Worm (Caenorhabditis elegans) whole organism, early embryonic: ENCODE measurements around the gene H12D21.9.
A peak's percentile ranks its signal among the peaks of the same experiment; 100 is the strongest.
"Not testable (repeated sequence)": the region's sequence is repeated elsewhere in the genome, so short reads cannot be mapped to it uniquely, and the experiment has no call there.

Source experiments
- B0310.2 ChIP-seq: sonication (generic microtip); optimal IDR thresholded peaks from 2 replicates; lab custom pipeline; 2016; ENCODE audit warnings: mild to moderate bottlenecking, missing genetic modification characterization, missing compliant biosample characterization
- F13C5.2 ChIP-seq: sonication (generic microtip); optimal IDR thresholded peaks from 2 replicates; lab custom pipeline; 2017; ENCODE audit warnings: mild to moderate bottlenecking, missing genetic modification characterization, inconsistent platforms, missing compliant biosample characterization
- aly-1 ChIP-seq: sonication (generic microtip); optimal IDR thresholded peaks from 2 replicates; lab custom pipeline; 2016; ENCODE audit warnings: missing genetic modification characterization, missing compliant biosample characterization
- ama-1 ChIP-seq: fragments of 150-350 bp; optimal IDR thresholded peaks from 2 replicates; lab custom pipeline; 2014
- ceh-13 ChIP-seq: fragments of 200-800 bp; sonication (Bioruptor generic); optimal IDR thresholded peaks from 2 replicates; lab custom pipeline; 2018; ENCODE audit warnings: mild to moderate bottlenecking, missing genetic modification characterization, missing compliant biosample characterization
- ceh-36 ChIP-seq: sonication (generic microtip); optimal IDR thresholded peaks from 2 replicates; lab custom pipeline; 2016; ENCODE audit warnings: missing genetic modification characterization, inconsistent platforms, missing compliant biosample characterization
- ets-7 ChIP-seq: sonication (generic microtip); optimal IDR thresholded peaks from 2 replicates; lab custom pipeline; 2016; ENCODE audit warnings: missing genotype, missing genetic modification characterization, missing compliant biosample characterization
- flt-1 ChIP-seq: fragments of 200-800 bp; sonication (Bioruptor generic); IDR thresholded peaks from 2 replicates; pipeline ENCODE4 v1.3.6; 2022; ENCODE audit warnings: missing genetic modification characterization, missing compliant biosample characterization
- hmbx-1 ChIP-seq: sonication (generic microtip); optimal IDR thresholded peaks from 2 replicates; lab custom pipeline; 2016; ENCODE audit warnings: mild to moderate bottlenecking, missing genetic modification characterization, missing compliant biosample characterization
- hmg-4 ChIP-seq: fragments of 200-800 bp; sonication (Bioruptor generic); optimal IDR thresholded peaks from 2 replicates; lab custom pipeline; 2018; ENCODE audit warnings: mild to moderate bottlenecking, missing genetic modification characterization, missing compliant biosample characterization
- hnd-1 ChIP-seq: sonication (generic microtip); optimal IDR thresholded peaks from 2 replicates; lab custom pipeline; 2016; ENCODE audit warnings: missing genetic modification characterization, missing compliant biosample characterization
- pes-1 ChIP-seq: fragments of 200-800 bp; sonication (Bioruptor generic); IDR thresholded peaks from 2 replicates; pipeline ENCODE4 v1.3.6; 2022; ENCODE audit warnings: missing genetic modification reagents, missing genetic modification characterization, missing compliant biosample characterization
- scrt-1 ChIP-seq: fragments of 200-800 bp; sonication (Bioruptor generic); IDR thresholded peaks from 2 replicates; pipeline ENCODE4 v1.3.6; 2022; ENCODE audit warnings: missing genetic modification characterization, missing compliant biosample characterization
- sea-1 ChIP-seq: fragments of 200-800 bp; sonication (Bioruptor generic); conservative IDR thresholded peaks from 2 replicates; pipeline ENCODE4 v1.3.6; 2022; ENCODE audit warnings: missing genetic modification characterization, missing compliant biosample characterization
- tbx-11 ChIP-seq: fragments of 200-800 bp; sonication (Bioruptor generic); IDR thresholded peaks from 2 replicates; pipeline ENCODE4 v1.3.6; 2022; ENCODE audit warnings: missing genetic modification characterization, missing compliant biosample characterization
- tbx-37 ChIP-seq: fragments of 200-800 bp; sonication (Bioruptor generic); conservative IDR thresholded peaks from 2 replicates; pipeline ENCODE4 v1.3.6; 2022; ENCODE audit warnings: missing genetic modification reagents, missing genetic modification characterization, missing compliant biosample characterization
- tra-4 ChIP-seq: sonication (generic microtip); optimal IDR thresholded peaks from 2 replicates; lab custom pipeline; 2017; ENCODE audit warnings: missing genetic modification characterization, missing compliant biosample characterization

Gene H12D21.9

DNA sequence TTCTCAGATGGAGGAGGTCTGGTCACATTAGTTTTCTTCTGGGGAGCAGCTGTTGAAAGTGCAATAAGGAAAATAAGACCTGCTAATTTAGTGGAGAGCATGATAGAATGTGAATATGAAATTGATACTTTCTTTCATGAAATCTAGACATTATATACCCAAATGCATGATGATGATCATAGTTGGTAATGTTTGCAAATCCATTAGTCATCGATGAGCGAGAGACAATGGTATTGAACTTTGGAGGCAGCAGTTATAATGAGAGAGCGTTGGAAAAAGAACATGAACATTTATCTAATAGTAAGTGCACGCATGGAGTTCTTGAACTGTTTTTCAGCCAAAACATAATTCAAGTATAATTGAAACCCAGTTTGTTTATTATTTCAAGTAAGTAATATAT lies 11.5 kb downstream of the H12D21.9 start, which contains the start of gene H12D21.6:
Gene H12D21.6 (minus strand): TSS at position 101 of the 400 bp plus-strand sequence.
- TF ChIP-seq tra-4 (tag; lab: Kevin White, UChicago) (no peak), scrt-1 (no peak), hnd-1 (tag; lab: Kevin White, UChicago) (no peak), ceh-36 (tag; lab: Kevin White, UChicago) (no peak), tbx-11 (GFP tag; lab: Robert Waterston, UW) (no peak), pes-1 (GFP tag; lab: Robert Waterston, UW) (no peak), tbx-37 (GFP tag; lab: Robert Waterston, UW) (no peak), ama-1 (lab: Kevin White, UChicago) (no peak), aly-1 (tag; lab: Kevin White, UChicago) (no peak), hmbx-1 (tag; lab: Kevin White, UChicago) (no peak), F13C5.2 (tag; lab: Kevin White, UChicago) (no peak), sea-1 (GFP tag; lab: Robert Waterston, UW) (no peak), ets-7 (tag; lab: Kevin White, UChicago) (no peak), flt-1 (GFP tag; lab: Robert Waterston, UW) (no peak), B0310.2 (tag; lab: Kevin White, UChicago) (no peak), hmg-4 (no peak), ceh-13 (GFP tag; lab: Kevin White, UChicago) (no peak)

DNA sequence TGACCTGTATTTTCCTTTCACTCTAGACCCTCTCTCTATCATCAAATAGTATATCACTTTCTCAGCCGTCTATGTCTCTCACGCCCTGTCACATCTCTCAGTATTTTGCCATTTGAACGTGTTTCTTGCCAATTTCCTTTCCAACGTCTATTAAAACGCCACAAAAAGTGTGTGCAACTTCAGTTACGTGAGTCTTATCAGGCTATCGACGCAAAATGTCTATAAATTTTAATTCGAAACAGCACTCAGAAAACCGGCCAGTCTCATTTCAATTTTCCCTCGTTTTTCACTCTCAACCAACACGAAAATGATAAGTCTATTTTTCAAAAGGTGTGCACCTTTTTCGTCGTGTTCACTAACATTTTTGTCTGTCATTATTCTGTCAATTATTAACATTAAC lies 13.7 kb downstream of the H12D21.9 start, which contains the start of gene mpst-3:
Gene mpst-3 (plus strand): TSS at position 91 of the 400 bp plus-strand sequence.
- TF ChIP-seq pes-1 (GFP tag; lab: Robert Waterston, UW) (no peak), B0310.2 (tag; lab: Kevin White, UChicago) (no peak), hmg-4 (no peak), scrt-1 (no peak), ets-7 (tag; lab: Kevin White, UChicago) (no peak), tra-4 (tag; lab: Kevin White, UChicago) (no peak)

DNA sequence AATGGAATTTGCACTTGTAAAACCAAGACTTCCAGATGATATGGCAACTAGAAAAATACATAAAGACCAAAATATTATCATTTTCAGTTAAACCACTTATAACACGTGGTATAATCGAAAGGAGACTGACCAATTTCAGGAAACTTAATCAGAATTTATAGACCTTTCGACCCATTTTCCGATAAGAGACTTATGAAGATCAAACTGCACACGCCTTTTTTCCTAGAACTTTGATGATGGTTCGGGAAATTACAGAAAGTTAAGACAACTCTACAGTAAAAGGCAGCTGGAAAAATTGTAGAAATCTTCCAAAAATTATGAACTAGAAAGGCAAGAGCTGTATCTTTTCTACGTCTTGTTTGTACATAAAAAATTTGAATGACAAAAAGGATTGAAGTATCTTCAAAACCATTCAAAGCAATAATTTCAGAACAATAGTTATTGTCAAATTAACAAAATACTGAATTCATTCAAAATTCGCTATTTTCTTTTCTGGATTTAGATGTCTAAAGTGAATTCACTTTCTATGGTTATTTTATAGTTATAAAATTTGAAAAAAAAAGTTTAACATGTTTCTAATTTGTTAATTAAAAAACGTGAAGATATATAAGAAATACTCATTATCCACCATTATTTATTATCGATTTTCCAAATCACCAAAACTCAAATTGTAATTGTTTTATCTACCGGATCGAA lies 15.8 kb downstream of the H12D21.9 start, which contains the start of the genes mpst-2 and H12D21.5:
Gene mpst-2 (minus strand): TSS at position 101 of the 696 bp plus-strand sequence.
Gene H12D21.5 (plus strand): TSS at position 646 of the 696 bp plus-strand sequence.
- TF ChIP-seq B0310.2 (tag; lab: Kevin White, UChicago) (no peak), F13C5.2 (tag; lab: Kevin White, UChicago) (no peak), tbx-37 (GFP tag; lab: Robert Waterston, UW) (no peak), hmg-4 (no peak), pes-1 (GFP tag; lab: Robert Waterston, UW) (no peak), ets-7 (tag; lab: Kevin White, UChicago) (no peak), ama-1 (lab: Kevin White, UChicago) (no peak), scrt-1 (no peak), flt-1 (GFP tag; lab: Robert Waterston, UW) (no peak), tbx-11 (GFP tag; lab: Robert Waterston, UW) (no peak), ceh-36 (tag; lab: Kevin White, UChicago) (no peak)

DNA sequence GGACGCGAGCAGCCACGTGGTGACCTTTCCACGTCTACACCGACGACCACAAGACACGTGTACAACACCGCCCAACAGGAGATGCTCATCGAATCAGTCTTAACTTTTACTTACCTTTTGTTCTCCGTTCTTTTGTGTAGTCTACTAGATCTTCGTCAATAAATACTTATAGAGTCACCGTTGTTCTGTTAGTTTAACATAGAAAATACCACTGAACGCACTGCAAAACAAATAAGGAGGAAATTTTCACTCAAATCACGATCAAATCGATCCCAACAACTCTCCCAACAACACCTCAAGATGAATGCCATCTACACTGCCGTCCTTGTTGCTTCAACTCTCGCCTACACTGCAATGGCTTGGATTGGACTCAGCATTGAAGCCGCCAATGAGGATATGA lies 18.5 kb downstream of the H12D21.9 start, which contains the start of gene nspa-2:
Gene nspa-2 (plus strand): TSS at position 301 of the 400 bp plus-strand sequence.
- TF ChIP-seq ceh-13 (GFP tag; lab: Kevin White, UChicago); pes-1 (GFP tag; lab: Robert Waterston, UW); hmg-4: not testable (repeated sequence)

DNA sequence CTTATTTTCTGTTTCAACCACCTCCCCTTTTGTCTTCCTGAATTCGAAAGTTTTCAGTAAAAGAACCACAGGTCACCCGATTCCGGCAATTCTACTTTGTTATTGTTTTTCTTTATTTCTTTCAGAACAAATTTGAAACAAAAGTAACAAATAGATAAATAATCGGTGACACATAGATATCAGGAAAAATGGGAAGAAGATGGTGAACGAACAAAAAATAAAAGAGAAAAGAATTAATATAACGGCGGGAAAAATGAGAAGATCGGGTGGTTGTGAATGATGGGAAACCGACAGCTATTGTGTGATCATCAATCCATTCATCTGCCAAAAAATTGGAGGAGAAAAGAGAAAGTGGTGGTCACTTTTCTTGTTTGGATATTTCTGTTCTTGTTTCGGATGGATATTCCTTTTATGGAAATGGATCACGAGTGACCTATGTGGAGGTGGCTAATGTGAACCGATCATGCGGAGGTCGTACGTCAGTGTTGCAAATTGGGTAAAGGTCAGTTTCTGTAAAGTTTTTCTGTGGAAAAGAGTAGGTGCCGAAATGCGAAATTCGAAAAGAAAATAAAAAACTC lies 31.9 kb downstream of the H12D21.9 start:
- TF ChIP-seq hmbx-1 (tag; lab: Kevin White, UChicago) (no peak), hmg-4 (no peak), ets-7 (tag; lab: Kevin White, UChicago) (no peak), sea-1 (GFP tag; lab: Robert Waterston, UW) (no peak), tbx-11 (GFP tag; lab: Robert Waterston, UW) (no peak), B0310.2 (tag; lab: Kevin White, UChicago) (no peak), flt-1 (GFP tag; lab: Robert Waterston, UW) (no peak), tra-4 (tag; lab: Kevin White, UChicago) (no peak), aly-1 (tag; lab: Kevin White, UChicago) (no peak), scrt-1 (no peak), ama-1 (lab: Kevin White, UChicago) (no peak), ceh-13 (GFP tag; lab: Kevin White, UChicago) (no peak), F13C5.2 (tag; lab: Kevin White, UChicago) (no peak), ceh-36 (tag; lab: Kevin White, UChicago) (no peak), hnd-1 (tag; lab: Kevin White, UChicago) (no peak), tbx-37 (GFP tag; lab: Robert Waterston, UW) (no peak), pes-1 (GFP tag; lab: Robert Waterston, UW) (no peak)

DNA sequence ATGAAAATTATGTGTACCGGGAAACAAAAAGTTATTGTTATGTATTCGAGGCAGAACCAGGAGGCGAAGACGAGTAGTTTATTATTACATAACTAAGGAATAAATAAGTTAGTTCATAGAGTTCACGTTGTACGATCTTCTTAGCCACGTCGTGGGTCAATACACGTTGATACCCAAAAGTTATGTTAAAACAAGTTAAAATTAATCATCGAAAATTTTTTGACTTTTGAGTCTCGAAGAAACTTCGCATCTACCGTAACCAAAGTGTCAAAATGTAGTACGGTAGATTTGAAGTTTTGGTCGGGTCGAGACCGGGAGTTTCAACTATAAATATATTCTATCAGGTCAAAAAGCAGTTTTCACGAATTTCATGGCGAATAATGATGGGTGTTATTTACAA lies 32.6 kb downstream of the H12D21.9 start, which contains the start of gene ZC412.10:
Gene ZC412.10 (minus strand): TSS at position 101 of the 400 bp plus-strand sequence.
- not testable (repeated sequence) for TF ChIP-seq ama-1 (lab: Kevin White, UChicago); tbx-11 (GFP tag; lab: Robert Waterston, UW); ets-7 (tag; lab: Kevin White, UChicago)

DNA sequence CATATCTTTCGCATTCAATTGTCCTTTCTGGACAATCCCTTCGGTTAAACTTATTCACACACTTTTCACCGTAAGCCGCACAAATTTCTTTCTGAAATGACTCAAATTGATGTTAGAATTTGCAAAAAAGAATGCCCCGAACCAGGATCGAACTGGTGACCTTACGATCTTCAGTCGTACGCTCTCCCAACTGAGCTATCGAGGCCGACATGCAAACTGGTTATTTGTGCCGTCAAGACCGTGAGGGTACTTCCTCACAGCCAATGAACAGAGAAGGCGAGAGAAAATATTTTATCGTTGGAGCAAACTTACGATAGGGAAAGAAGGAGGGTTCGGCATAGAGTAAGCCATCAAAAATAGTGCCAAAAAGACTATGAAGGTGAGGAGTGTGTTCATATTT lies 33.0 kb downstream of the H12D21.9 start:
- TF ChIP-seq ets-7 (tag; lab: Kevin White, UChicago): no peak
- peak; percentile 44 for TF ChIP-seq F13C5.2 (tag; lab: Kevin White, UChicago)
- TF ChIP-seq pes-1 (GFP tag; lab: Robert Waterston, UW): peak; percentile 83
- no peak for TF ChIP-seq sea-1 (GFP tag; lab: Robert Waterston, UW)
- TF ChIP-seq tbx-37 (GFP tag; lab: Robert Waterston, UW): peak; percentile 49; the same call in 1 of the 2 replicates
- peak; percentile 74 for TF ChIP-seq scrt-1
- no peak for TF ChIP-seq tra-4 (tag; lab: Kevin White, UChicago)
- peak; percentile 30 for TF ChIP-seq ceh-13 (GFP tag; lab: Kevin White, UChicago)
- peak; percentile 73 for TF ChIP-seq flt-1 (GFP tag; lab: Robert Waterston, UW)
- peak; percentile 45; the same call in 1 of the 2 replicates for TF ChIP-seq tbx-11 (GFP tag; lab: Robert Waterston, UW)
- peak; percentile 53 for TF ChIP-seq ceh-36 (tag; lab: Kevin White, UChicago)
- peak; percentile 72 for TF ChIP-seq B0310.2 (tag; lab: Kevin White, UChicago)
- TF ChIP-seq ama-1 (lab: Kevin White, UChicago): no peak
- TF ChIP-seq hmg-4: peak; percentile 41
